Fruit fly (Drosophila melanogaster): Measurements from ENCODE around the gene sd.

Gene sd

DNA sequence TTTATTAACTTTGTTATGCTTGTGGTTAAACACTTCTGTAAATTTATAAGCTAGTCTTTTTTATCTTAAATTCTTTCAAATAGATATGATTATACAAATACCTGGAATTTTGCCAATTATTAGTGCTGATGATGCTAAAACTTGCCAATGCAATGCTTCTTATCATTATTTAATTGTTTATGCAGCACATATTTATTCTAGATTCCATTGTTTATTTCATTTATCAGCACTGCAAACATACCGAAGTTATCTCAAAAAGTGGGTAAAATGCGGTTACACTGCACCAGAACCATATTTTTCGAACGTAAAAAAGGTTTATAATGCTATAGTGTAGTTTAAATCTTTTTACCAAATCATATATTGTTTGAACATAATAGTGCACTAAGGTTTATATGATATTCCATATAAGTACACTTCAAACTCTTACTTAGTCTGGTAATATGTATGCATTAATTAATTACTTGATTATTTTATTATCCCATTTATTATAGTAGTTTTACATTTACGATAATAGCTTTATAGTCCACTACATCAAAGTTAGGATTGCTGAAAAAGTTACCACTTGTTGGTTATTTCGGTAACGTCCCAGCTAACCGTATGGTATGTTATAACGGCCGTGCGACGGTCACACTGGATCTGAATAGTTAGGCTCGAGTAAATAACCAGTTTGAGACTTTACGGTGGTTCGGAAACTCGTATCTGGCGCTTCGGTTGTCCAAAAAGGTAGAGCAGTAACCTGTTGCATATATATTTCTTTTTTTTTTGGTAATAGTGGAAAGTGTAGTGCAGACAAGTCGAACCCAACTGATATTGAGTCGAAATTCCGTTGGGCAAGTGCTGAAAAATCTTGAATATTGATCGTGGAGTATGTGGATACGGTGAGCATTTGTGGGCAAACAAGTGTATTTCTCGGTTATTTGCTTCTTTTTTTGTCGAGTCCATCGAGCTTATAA lies 15.7 kb upstream of the sd start, which contains the start of gene Rhp (continued):
- TF ChIP-seq corto (GFP tag; optimal IDR thresholded peaks at IDR 0.05) (no peak), hbn (GFP tag; IDR thresholded peaks at IDR 0.05; ENCODE audit: partially characterized antibody) (no peak), CG10959 (GFP tag; IDR thresholded peaks at IDR 0.05) (no peak), Atf-2 (GFP tag; optimal IDR thresholded peaks at IDR 0.05) (no peak), ase (GFP tag; IDR thresholded peaks at IDR 0.05) (no peak), pho (GFP tag; optimal IDR thresholded peaks at IDR 0.05) (no peak), CG8944 (GFP tag; optimal IDR thresholded peaks at IDR 0.05) (no peak), CG7928 (GFP tag; optimal IDR thresholded peaks at IDR 0.05) (no peak), CG33213 (GFP tag; optimal IDR thresholded peaks at IDR 0.05) (no peak), CG15269 (tag; optimal IDR thresholded peaks at IDR 0.05) (peak; percentile 47), insv (GFP tag; optimal IDR thresholded peaks at IDR 0.05) (no peak), CG6765 (GFP tag; optimal IDR thresholded peaks at IDR 0.05) (no peak), Ets65A (GFP tag) (no peak), Adf1 (GFP tag; IDR thresholded peaks at IDR 0.05) (no peak), lmd (GFP tag; IDR thresholded peaks at IDR 0.05) (no peak), Myb (GFP tag; optimal IDR thresholded peaks at IDR 0.05) (peak; percentile 19), Lim3 (GFP tag; IDR thresholded peaks at IDR 0.05) (no peak), MTF-1 (GFP tag; optimal IDR thresholded peaks at IDR 0.05; ENCODE audit: borderline replicate concordance) (peak; percentile 83), Asciz (GFP tag; optimal IDR thresholded peaks at IDR 0.05) (peak; percentile 64), sqz (GFP tag; optimal IDR thresholded peaks at IDR 0.05) (peak; percentile 58), croc (GFP tag; conservative IDR thresholded peaks at IDR 0.05) (no peak), kay (GFP tag; optimal IDR thresholded peaks at IDR 0.05) (no peak), lov (optimal IDR thresholded peaks at IDR 0.05) (no peak), lov (GFP tag; IDR thresholded peaks at IDR 0.05) (no peak), sens-2 (GFP tag; IDR thresholded peaks at IDR 0.05) (no peak), Mes4 (GFP tag; optimal IDR thresholded peaks at IDR 0.05) (no peak), danr (GFP tag; IDR thresholded peaks at IDR 0.05) (no peak), hkb (optimal IDR thresholded peaks at IDR 0.05) (no peak), hkb (GFP tag; IDR thresholded peaks at IDR 0.05) (peak; percentile 66), Side (GFP tag; optimal IDR thresholded peaks at IDR 0.05) (no peak), fd64A (GFP tag; optimal IDR thresholded peaks at IDR 0.05) (peak; percentile 35), gsb-n (tag; optimal IDR thresholded peaks at IDR 0.05) (peak; percentile 46), gcm2 (GFP tag; optimal IDR thresholded peaks at IDR 0.05) (no peak), Hr39 (optimal IDR thresholded peaks at IDR 0.05) (no peak), tin (GFP tag; optimal IDR thresholded peaks at IDR 0.05) (no peak), CG3281 (GFP tag; optimal IDR thresholded peaks at IDR 0.05) (peak; percentile 16), CG10431 (GFP tag; optimal IDR thresholded peaks at IDR 0.05) (peak; percentile 55), CG13775 (GFP tag; optimal IDR thresholded peaks at IDR 0.05) (no peak), vfl (GFP tag; optimal IDR thresholded peaks at IDR 0.05) (no peak), zf30C (GFP tag; optimal IDR thresholded peaks at IDR 0.05) (no peak), CG12104 (GFP tag; optimal IDR thresholded peaks at IDR 0.05) (peak; percentile 32), CG13296 (GFP tag; optimal IDR thresholded peaks at IDR 0.05) (peak; percentile 77), Nf-YA (GFP tag; IDR thresholded peaks at IDR 0.05) (no peak), YL-1 (GFP tag; optimal IDR thresholded peaks at IDR 0.05) (peak; percentile 43), disco-r (GFP tag; optimal IDR thresholded peaks at IDR 0.05) (no peak), Abd-B (GFP tag; optimal IDR thresholded peaks at IDR 0.05) (no peak), CG17568 (GFP tag; optimal IDR thresholded peaks at IDR 0.05) (no peak), grn (GFP tag; optimal IDR thresholded peaks at IDR 0.05) (no peak), Mad (GFP tag; optimal IDR thresholded peaks at IDR 0.05) (no peak), phol (tag; optimal IDR thresholded peaks at IDR 0.05) (no peak), CG8281 (tag; optimal IDR thresholded peaks at IDR 0.05) (peak; percentile 18)
